Worm (Caenorhabditis elegans): ENCODE results near the gene C06A1.6.

The C06A1.6 gene

ce11 chrII:10544374-10544908 is 20.0 kb downstream of the C06A1.6 start (continued):
- TF ChIP-seq pqm-1 (tag; optimal IDR thresholded peaks at IDR 0.05) (no peak), mes-2 (tag; optimal IDR thresholded peaks at IDR 0.05; ENCODE audit: poor library complexity, severe bottlenecking) (no peak), vab-7 (GFP tag; IDR thresholded peaks at IDR 0.05) (no peak), pha-4 (GFP tag; IDR thresholded peaks at IDR 0.05) (peak; percentile 56), pha-4 (tag; optimal IDR thresholded peaks at IDR 0.05) (no peak)

ce11 chrII:10543457-10544137 is 20.9 kb downstream of the C06A1.6 start:
- TF ChIP-seq F10B5.3 (tag; optimal IDR thresholded peaks at IDR 0.05) (no peak), fkh-10 (GFP tag; optimal IDR thresholded peaks at IDR 0.05) (no peak), lir-3 (tag; optimal IDR thresholded peaks at IDR 0.05) (no peak), tag-97 (GFP tag; IDR thresholded peaks at IDR 0.05) (no peak), daf-12 (tag; optimal IDR thresholded peaks at IDR 0.05) (no peak), aly-2 (tag; optimal IDR thresholded peaks at IDR 0.05) (no peak), spr-1 (tag; optimal IDR thresholded peaks at IDR 0.05) (no peak), hif-1 (tag; optimal IDR thresholded peaks at IDR 0.05) (no peak), egl-43 (GFP tag; IDR thresholded peaks at IDR 0.05) (no peak; the same call in 1 of the 2 replicates), nhr-11 (tag; optimal IDR thresholded peaks at IDR 0.05) (peak; percentile 45), Y48G9A.11 (GFP tag; IDR thresholded peaks at IDR 0.05) (no peak; the same call in 1 of the 2 replicates), sdz-12 (GFP tag; optimal IDR thresholded peaks at IDR 0.05) (no peak), ceh-20 (GFP tag; IDR thresholded peaks at IDR 0.05) (no peak), zag-1 (tag; optimal IDR thresholded peaks at IDR 0.05) (no peak), unc-62 (GFP tag; optimal IDR thresholded peaks at IDR 0.05 in 1 of 2) (peak in 1 of 2 experiments; percentile 22), unc-62 (tag; optimal IDR thresholded peaks at IDR 0.05) (no peak), daf-16 (GFP tag; optimal IDR thresholded peaks at IDR 0.05) (peak in 1 of 2 experiments; percentile 42), daf-16 (tag; optimal IDR thresholded peaks at IDR 0.05) (no peak), gei-8 (GFP tag; optimal IDR thresholded peaks at IDR 0.05) (no peak), madf-5 (GFP tag; IDR thresholded peaks at IDR 0.05) (0 out of 4 replicates have a peak, but pooled peaks of 1 of the 2 experiments have one; percentile 41), nhr-6 (tag; optimal IDR thresholded peaks at IDR 0.05) (no peak), attf-4 (tag; optimal IDR thresholded peaks at IDR 0.05) (no peak), cey-2 (tag; optimal IDR thresholded peaks at IDR 0.05; ENCODE audit: borderline replicate concordance, insufficient read depth) (peak; percentile 23), nhr-28 (tag; optimal IDR thresholded peaks at IDR 0.05) (no peak), ceh-62 (tag; optimal IDR thresholded peaks at IDR 0.05) (no peak), zip-2 (tag; optimal IDR thresholded peaks at IDR 0.05) (no peak), aha-1 (tag) (peak; percentile 95), dmd-6 (GFP tag; IDR thresholded peaks at IDR 0.05) (peak; percentile 14), hlh-30 (tag; optimal IDR thresholded peaks at IDR 0.05; ENCODE audit: insufficient read depth) (peak; percentile 22), nhr-10 (tag; optimal IDR thresholded peaks at IDR 0.05) (no peak), unc-39 (tag; optimal IDR thresholded peaks at IDR 0.05) (peak; percentile 2), T26A8.4 (GFP tag; IDR thresholded peaks at IDR 0.05) (peak; percentile 6; the same call in 1 of the 2 replicates), hlh-11 (tag; optimal IDR thresholded peaks at IDR 0.05) (no peak), ceh-82 (tag; optimal IDR thresholded peaks at IDR 0.05) (no peak), lin-38 (GFP tag; IDR thresholded peaks at IDR 0.05) (no peak), fos-1 (tag; optimal IDR thresholded peaks at IDR 0.05) (no peak), pqm-1 (tag; optimal IDR thresholded peaks at IDR 0.05) (no peak), nhr-41 (GFP tag; IDR thresholded peaks at IDR 0.05) (no peak), nhr-25 (tag; optimal IDR thresholded peaks at IDR 0.05; ENCODE audit: borderline replicate concordance, insufficient read depth) (no peak), egl-27 (tag; optimal IDR thresholded peaks at IDR 0.05) (no peak), nhr-102 (tag; optimal IDR thresholded peaks at IDR 0.05) (no peak), jun-1 (tag; optimal IDR thresholded peaks at IDR 0.05) (no peak), zip-11 (GFP tag; IDR thresholded peaks at IDR 0.05) (no peak), tra-1 (GFP tag; IDR thresholded peaks at IDR 0.05) (0 out of 2 replicates have a peak, but pooled peaks have one; percentile 50), lim-7 (GFP tag; IDR thresholded peaks at IDR 0.05) (peak; percentile 52)
